Fruit fly (Drosophila melanogaster) whole organism, embryonic: ENCODE measurements around the gene unc-45.

Experiments used
- Abd-B ChIP-seq: fragments of 200-800 bp; sonication (Bioruptor generic); optimal IDR thresholded peaks from 2 replicates; lab custom pipeline; 2018; ENCODE audit warnings: missing biosample characterization, mild to moderate bottlenecking, missing genetic modification characterization, moderate library complexity
- Ada2b ChIP-seq: fragments of 200-800 bp; sonication (Bioruptor generic); IDR thresholded peaks from 2 replicates; pipeline ENCODE4 v1.3.6; 2022; ENCODE audit warnings: missing biosample characterization, missing genetic modification characterization
- Asciz ChIP-seq: fragments of 200-800 bp; sonication (Bioruptor generic); optimal IDR thresholded peaks from 2 replicates; lab custom pipeline; 2017; ENCODE audit warnings: missing biosample characterization, mild to moderate bottlenecking, missing genetic modification characterization, missing genetic modification reagents
- Atf6 ChIP-seq: fragments of 200-800 bp; sonication (Bioruptor generic); IDR thresholded peaks from 2 replicates; pipeline ENCODE4 v1.3.6; 2022; ENCODE audit warnings: missing biosample characterization, missing genetic modification characterization
- BtbVII ChIP-seq: fragments of 200-800 bp; sonication (Bioruptor generic); optimal IDR thresholded peaks from 3 replicates; lab custom pipeline; 2017; ENCODE audit warnings: missing biosample characterization, mild to moderate bottlenecking, missing genetic modification characterization
- CG10366 ChIP-seq: fragments of 200-800 bp; sonication (Bioruptor generic); IDR thresholded peaks from 2 replicates; pipeline ENCODE4 v1.3.6; 2022; ENCODE audit warnings: missing biosample characterization, missing genetic modification characterization
- CG11504 ChIP-seq: fragments of 200-800 bp; sonication (Bioruptor generic); optimal IDR thresholded peaks from 3 replicates; lab custom pipeline; 2019; ENCODE audit warnings: missing biosample characterization, mild to moderate bottlenecking, missing genetic modification characterization, moderate library complexity
- CG11696 ChIP-seq: fragments of 200-800 bp; sonication (Bioruptor generic); IDR thresholded peaks from 2 replicates; pipeline ENCODE4 v1.3.6; 2022; ENCODE audit warnings: missing biosample characterization, missing genetic modification characterization
- CG12071 ChIP-seq: fragments of 200-800 bp; sonication (Bioruptor generic); optimal IDR thresholded peaks from 3 replicates; lab custom pipeline; 2018; ENCODE audit warnings: missing biosample characterization, mild to moderate bottlenecking, missing genetic modification characterization
- CG14014 ChIP-seq: fragments of 200-800 bp; sonication (Bioruptor generic); IDR thresholded peaks from 2 replicates; pipeline ENCODE4 v1.3.6; 2022; ENCODE audit warnings: missing biosample characterization, missing genetic modification characterization
- CG15269 ChIP-seq: fragments of 200-800 bp; sonication (Bioruptor generic); optimal IDR thresholded peaks from 2 replicates; lab custom pipeline; 2018; ENCODE audit warnings: missing biosample characterization, mild to moderate bottlenecking, missing genetic modification characterization, moderate library complexity
- CG1647 ChIP-seq: fragments of 200-800 bp; sonication (Bioruptor generic); optimal IDR thresholded peaks from 3 replicates; lab custom pipeline; 2016; ENCODE audit warnings: missing biosample characterization, missing genetic modification characterization
- CG18619 ChIP-seq: fragments of 200-800 bp; sonication (Bioruptor generic); optimal IDR thresholded peaks from 3 replicates; lab custom pipeline; 2017; ENCODE audit warnings: missing biosample characterization, mild to moderate bottlenecking, missing genetic modification characterization
- CG32532 ChIP-seq: fragments of 200-800 bp; sonication (Bioruptor generic); IDR thresholded peaks from 2 replicates; pipeline ENCODE4 v1.3.6; 2022; ENCODE audit warnings: missing biosample characterization, missing genetic modification characterization
- CG3995 ChIP-seq: fragments of 200-800 bp; sonication (Bioruptor generic); optimal IDR thresholded peaks from 3 replicates; lab custom pipeline; 2016; ENCODE audit warnings: missing biosample characterization, missing genetic modification characterization
- CG6689 ChIP-seq: fragments of 200-800 bp; sonication (Bioruptor generic); IDR thresholded peaks from 2 replicates; pipeline ENCODE4 v1.3.6; 2022; ENCODE audit warnings: missing biosample characterization, missing genetic modification characterization
- CG8290 ChIP-seq, 3 experiments: fragments of 200-800 bp; sonication (Bioruptor generic); optimal IDR thresholded peaks; 2 replicates each; lab custom pipeline; 2016 to 2019; ENCODE audit warnings: missing biosample characterization in 3 of 3, missing genetic modification characterization in 3 of 3, mild to moderate bottlenecking in 2 of 3, moderate library complexity in 1 of 3
- CG8359 ChIP-seq: fragments of 200-800 bp; sonication (Bioruptor generic); optimal IDR thresholded peaks from 2 replicates; lab custom pipeline; 2017; ENCODE audit warnings: missing biosample characterization, mild to moderate bottlenecking, missing genetic modification characterization, borderline replicate concordance
- CG9817 ChIP-seq: fragments of 200-800 bp; sonication (Bioruptor generic); optimal IDR thresholded peaks from 2 replicates; lab custom pipeline; 2018; ENCODE audit warnings: missing biosample characterization, mild to moderate bottlenecking, missing genetic modification characterization, moderate library complexity
- CG9932 ChIP-seq: fragments of 200-800 bp; sonication (Bioruptor generic); IDR thresholded peaks from 2 replicates; pipeline ENCODE4 v1.3.6; 2022; ENCODE audit warnings: missing biosample characterization, missing genetic modification characterization
- CkIIα-i1 ChIP-seq: fragments of 200-800 bp; sonication (Bioruptor generic); IDR thresholded peaks from 2 replicates; pipeline ENCODE4 v1.3.6; 2022; ENCODE audit warnings: missing biosample characterization, missing genetic modification characterization
- CoRest ChIP-seq: fragments of 200-800 bp; sonication (Bioruptor generic); optimal IDR thresholded peaks from 3 replicates; lab custom pipeline; 2018; ENCODE audit warnings: missing biosample characterization, mild to moderate bottlenecking, missing genetic modification characterization, moderate library complexity
- D ChIP-seq, 2 experiments: fragments of 200-800 bp in 1 of 2; fragments of >200 bp in 1 of 2; sonication (Bioruptor generic) in 1 of 2; optimal IDR thresholded peaks; 2 replicates in 1 of 2; 3 replicates in 1 of 2; lab custom pipeline; 2017; ENCODE audit warnings: mild to moderate bottlenecking in 1 of 2, missing biosample characterization in 1 of 2, missing genetic modification characterization in 1 of 2, missing genetic modification reagents in 1 of 2
- Fer3 ChIP-seq: fragments of 200-800 bp; sonication (Bioruptor generic); optimal IDR thresholded peaks from 2 replicates; lab custom pipeline; 2018; ENCODE audit warnings: missing biosample characterization, mild to moderate bottlenecking, missing genetic modification characterization, moderate library complexity
- Gsc ChIP-seq: fragments of 200-800 bp; sonication (Bioruptor generic); IDR thresholded peaks from 2 replicates; pipeline ENCODE4 v1.3.6; 2022; ENCODE audit warnings: missing biosample characterization, missing genetic modification characterization
- Hmr ChIP-seq: fragments of 200-800 bp; sonication (Bioruptor generic); optimal IDR thresholded peaks from 3 replicates; lab custom pipeline; 2017; ENCODE audit warnings: mild to moderate bottlenecking, missing biosample characterization, missing genetic modification reagents, missing genetic modification characterization
- Meics ChIP-seq: fragments of 200-800 bp; sonication (Bioruptor generic); optimal IDR thresholded peaks from 2 replicates; lab custom pipeline; 2017; ENCODE audit warnings: missing biosample characterization, mild to moderate bottlenecking, missing genetic modification characterization
- Rfx ChIP-seq: fragments of 200-800 bp; sonication (Bioruptor generic); IDR thresholded peaks from 2 replicates; pipeline ENCODE4 v1.3.6; 2022; ENCODE audit warnings: missing biosample characterization, missing genetic modification characterization
- Sox102F ChIP-seq: fragments of 200-800 bp; sonication (Bioruptor generic); optimal IDR thresholded peaks from 2 replicates; lab custom pipeline; 2018; ENCODE audit warnings: missing biosample characterization, mild to moderate bottlenecking, missing genetic modification characterization, moderate library complexity
- Spps ChIP-seq: fragments of 200-800 bp; sonication (Bioruptor generic); optimal IDR thresholded peaks from 2 replicates; lab custom pipeline; 2018; ENCODE audit warnings: missing biosample characterization, mild to moderate bottlenecking, missing genetic modification characterization
- chn ChIP-seq: fragments of 200-800 bp; sonication (Bioruptor generic); optimal IDR thresholded peaks from 2 replicates; lab custom pipeline; 2016; ENCODE audit warnings: missing biosample characterization, missing genetic modification characterization
- dmrt99B ChIP-seq: fragments of 200-800 bp; sonication (Bioruptor generic); optimal IDR thresholded peaks from 2 replicates; lab custom pipeline; 2018; ENCODE audit warnings: missing biosample characterization, mild to moderate bottlenecking, missing genetic modification characterization, moderate library complexity
- ems ChIP-seq: fragments of 200-800 bp; sonication (Bioruptor generic); optimal IDR thresholded peaks from 3 replicates; lab custom pipeline; 2016; ENCODE audit warnings: missing biosample characterization, missing genetic modification characterization
- eyg ChIP-seq: fragments of 200-800 bp; sonication (Bioruptor generic); optimal IDR thresholded peaks from 3 replicates; lab custom pipeline; 2016; ENCODE audit warnings: missing biosample characterization, missing genetic modification characterization
- kah ChIP-seq: fragments of 200-800 bp; sonication (Bioruptor generic); optimal IDR thresholded peaks from 2 replicates; lab custom pipeline; 2018; ENCODE audit warnings: missing biosample characterization, mild to moderate bottlenecking, missing genetic modification characterization
- mam ChIP-seq: fragments of 200-800 bp; sonication (Bioruptor generic); optimal IDR thresholded peaks from 3 replicates; lab custom pipeline; 2016; ENCODE audit warnings: missing biosample characterization, missing genetic modification characterization
- otp ChIP-seq: fragments of 200-800 bp; sonication (Bioruptor generic); IDR thresholded peaks from 3 replicates; pipeline ENCODE4, ENCODE4 v1.3.6; 2022; ENCODE audit warnings: missing biosample characterization, missing genetic modification characterization
- pan ChIP-seq, 4 experiments: fragments of >200 bp in 3 of 4; fragments of 200-800 bp in 1 of 4; sonication (Bioruptor generic) in 1 of 4; optimal IDR thresholded peaks in 3 of 4; IDR thresholded peaks in 1 of 4; 2 replicates each; pipeline versions ENCODE4 v1.3.6 to Lab custom; 2017 to 2022; ENCODE audit warnings: missing biosample characterization in 2 of 4, missing genetic modification characterization in 2 of 4, mixed read lengths in 1 of 4
- ranshi ChIP-seq: fragments of 200-800 bp; sonication (Bioruptor generic); IDR thresholded peaks from 2 replicates; pipeline ENCODE4 v1.3.6; 2022; ENCODE audit warnings: missing biosample characterization, missing genetic modification characterization
- scrt ChIP-seq: fragments of 200-800 bp; sonication (Bioruptor generic); optimal IDR thresholded peaks from 2 replicates; lab custom pipeline; 2018; ENCODE audit warnings: missing biosample characterization, mild to moderate bottlenecking, missing genetic modification characterization, moderate library complexity
- sim ChIP-seq: fragments of 200-800 bp; sonication (Bioruptor generic); IDR thresholded peaks from 2 replicates; pipeline ENCODE4 v1.3.6; 2022; ENCODE audit warnings: missing biosample characterization, missing genetic modification characterization
- sna ChIP-seq: fragments of 200-800 bp; sonication (Bioruptor generic); IDR thresholded peaks from 2 replicates; pipeline ENCODE4 v1.3.6; 2022; ENCODE audit warnings: missing biosample characterization, missing genetic modification characterization; ENCODE audit not compliant: partially characterized antibody
- sob ChIP-seq: fragments of 200-800 bp; sonication (Bioruptor generic); IDR thresholded peaks from 2 replicates; pipeline ENCODE4 v1.3.6; 2022; ENCODE audit warnings: missing biosample characterization, missing genetic modification characterization
- tgo ChIP-seq: fragments of 200-800 bp; sonication (Bioruptor generic); IDR thresholded peaks from 3 replicates; pipeline ENCODE4 v1.3.6; 2022; ENCODE audit warnings: missing biosample characterization, missing genetic modification characterization
- vnd ChIP-seq: fragments of 200-800 bp; sonication (Bioruptor generic); IDR thresholded peaks from 3 replicates; pipeline ENCODE4 v1.3.6; 2022; ENCODE audit warnings: missing biosample characterization, missing genetic modification characterization; ENCODE audit not compliant: partially characterized antibody
- vvl ChIP-seq: fragments of 200-800 bp; sonication (Bioruptor generic); IDR thresholded peaks from 2 replicates; pipeline ENCODE4 v1.3.6; 2022; ENCODE audit warnings: missing biosample characterization, missing genetic modification characterization
- zf30C ChIP-seq: fragments of 200-800 bp; sonication (Bioruptor generic); optimal IDR thresholded peaks from 3 replicates; lab custom pipeline; 2018; ENCODE audit warnings: missing biosample characterization, mild to moderate bottlenecking, missing genetic modification characterization
- zfh1 ChIP-seq: fragments of 200-800 bp; sonication (Bioruptor generic); IDR thresholded peaks from 3 replicates; pipeline ENCODE4 v1.3.6; 2022; ENCODE audit warnings: missing biosample characterization, missing genetic modification characterization

Gene unc-45

DNA sequence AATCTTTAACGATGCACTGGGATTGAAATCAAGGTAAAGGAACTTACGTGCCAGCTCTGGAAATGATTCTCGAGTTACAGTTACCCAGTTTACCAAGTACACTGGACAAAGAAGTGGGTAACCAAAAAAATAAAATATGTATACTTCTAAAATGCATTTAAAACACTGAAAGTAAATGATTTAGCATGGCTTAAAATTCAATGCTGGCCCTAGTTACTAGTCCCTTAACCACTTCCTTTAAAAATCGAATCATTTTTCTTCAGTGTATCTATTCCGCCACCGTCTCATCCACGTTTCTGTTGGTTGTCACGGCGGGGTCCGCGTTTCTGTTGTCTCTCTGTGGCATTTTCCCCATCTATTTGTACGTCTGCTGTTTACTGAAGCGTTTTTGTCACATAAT lies 39.5 kb downstream of the unc-45 start (continued):
- peak; percentile 20 for TF ChIP-seq mam (GFP tag; lab: Kevin White, UChicago)
- TF ChIP-seq scrt, result peak; percentile 18
- no peak for TF ChIP-seq vnd (GFP tag; lab: Robert Waterston, UW)
- TF ChIP-seq Meics, result peak; percentile 49
- TF ChIP-seq CG11696, result no peak
- TF ChIP-seq kah (GFP tag; lab: Kevin White, UChicago), result no peak
- no peak for TF ChIP-seq eyg (GFP tag; lab: Kevin White, UChicago)
- no peak for TF ChIP-seq ranshi (GFP tag; lab: Robert Waterston, UW)
- no peak for TF ChIP-seq D (optimal IDR thresholded peaks at IDR 0.05; lab: Kevin White, UChicago)
- TF ChIP-seq D (GFP tag; optimal IDR thresholded peaks at IDR 0.05; lab: Kevin White, UChicago), result no peak
- TF ChIP-seq Sox102F (GFP tag; lab: Kevin White, UChicago), result peak; percentile 46
- peak; percentile 23; the same call in 1 of the 3 replicates for TF ChIP-seq tgo (GFP tag; lab: Robert Waterston, UW)
- TF ChIP-seq CG8290 (GFP tag; optimal IDR thresholded peaks at IDR 0.05; lab: Kevin White, UChicago), result no peak
- TF ChIP-seq CG8290 (tag; optimal IDR thresholded peaks at IDR 0.05; lab: Kevin White, UChicago), result peak in 1 of 2 experiments; percentile 8
- no peak for TF ChIP-seq CG3995 (GFP tag; lab: Kevin White, UChicago)
- 0 out of 3 replicates have a peak, but pooled peaks have one; percentile 38 for TF ChIP-seq zfh1
- peak; percentile 59 for TF ChIP-seq Hmr (GFP tag; lab: Kevin White, UChicago)
- peak; percentile 52 for TF ChIP-seq CG15269
- peak; percentile 31; the same call in 1 of the 2 replicates for TF ChIP-seq sob (GFP tag; lab: Robert Waterston, UW)
- TF ChIP-seq zf30C, result no peak
- TF ChIP-seq Atf6 (GFP tag; lab: Robert Waterston, UW), result peak; percentile 49
- TF ChIP-seq Asciz (GFP tag; lab: Kevin White, UChicago), result no peak
- TF ChIP-seq CG12071 (GFP tag; lab: Kevin White, UChicago), result no peak
- peak; percentile 12; the same call in 1 of the 2 replicates for TF ChIP-seq CG10366 (GFP tag; lab: Robert Waterston, UW)
- TF ChIP-seq sna (GFP tag; lab: Robert Waterston, UW), result no peak
- TF ChIP-seq Spps, result no peak
- TF ChIP-seq vvl (GFP tag; lab: Robert Waterston, UW), result 0 out of 2 replicates have a peak, but pooled peaks have one; percentile 19
- peak; percentile 48 for TF ChIP-seq Rfx (GFP tag; lab: Robert Waterston, UW)
- TF ChIP-seq Gsc (GFP tag; lab: Robert Waterston, UW), result no peak
- TF ChIP-seq pan (optimal IDR thresholded peaks at IDR 0.05; lab: Kevin White, UChicago), result no peak
- TF ChIP-seq pan (GFP tag; optimal IDR thresholded peaks at IDR 0.05 in 1 of 2, IDR thresholded peaks at IDR 0.05 in 1 of 2), result peak in 1 of 2 experiments; percentile 39
- no peak for TF ChIP-seq sim
- TF ChIP-seq otp (GFP tag; lab: Robert Waterston, UW), result 0 out of 3 replicates have a peak, but pooled peaks have one; percentile 29
- TF ChIP-seq Abd-B (GFP tag; lab: Kevin White, UChicago), result no peak
- peak; percentile 21 for TF ChIP-seq CoRest (tag; lab: Kevin White, UChicago)
- 0 out of 2 replicates have a peak, but pooled peaks have one; percentile 17 for TF ChIP-seq CG6689 (GFP tag; lab: Robert Waterston, UW)
- peak; percentile 7 for TF ChIP-seq CG18619
- peak; percentile 66 for TF ChIP-seq CG11504
- no peak for TF ChIP-seq chn (GFP tag; lab: Kevin White, UChicago)
- TF ChIP-seq CkIIα-i1, result no peak
- TF ChIP-seq CG14014 (GFP tag; lab: Robert Waterston, UW), result peak; percentile 28; the same call in 1 of the 2 replicates
- TF ChIP-seq Fer3 (tag; lab: Kevin White, UChicago), result peak; percentile 30
- peak; percentile 35; the same call in 1 of the 2 replicates for TF ChIP-seq CG9932 (GFP tag; lab: Robert Waterston, UW)
- peak; percentile 28 for TF ChIP-seq BtbVII
- TF ChIP-seq CG9817 (tag; lab: Kevin White, UChicago), result peak; percentile 22
- peak; percentile 12 for TF ChIP-seq ems (GFP tag; lab: Kevin White, UChicago)
- peak; percentile 33; the same call in 1 of the 2 replicates for TF ChIP-seq CG32532 (GFP tag; lab: Robert Waterston, UW)
- no peak for TF ChIP-seq CG1647 (GFP tag; lab: Kevin White, UChicago)
- TF ChIP-seq CG8359 (GFP tag; lab: Kevin White, UChicago), result no peak
- peak; percentile 51 for TF ChIP-seq Ada2b (GFP tag; lab: Robert Waterston, UW)
- peak; percentile 54 for TF ChIP-seq dmrt99B (tag; lab: Kevin White, UChicago)
